Fruit fly (Drosophila melanogaster): ENCODE results near the gene cv-c.
A peak's percentile ranks its signal among the peaks of the same experiment; 100 is the strongest.

Gene cv-c

dm6 chr3R:14473574-14473973 is 7.9 kb downstream of the cv-c start (continued):
- TF ChIP-seq fd85E (GFP tag; optimal IDR thresholded peaks at IDR 0.05) (no peak), CG6163 (GFP tag; IDR thresholded peaks at IDR 0.05) (peak; percentile 89), CG7368 (GFP tag; optimal IDR thresholded peaks at IDR 0.05) (peak; percentile 37), CG34406 (GFP tag; optimal IDR thresholded peaks at IDR 0.05) (peak; percentile 49), topi (GFP tag; optimal IDR thresholded peaks at IDR 0.05) (peak; percentile 66), ss (GFP tag; optimal IDR thresholded peaks at IDR 0.05) (no peak), Eip78C (GFP tag) (peak; percentile 92), net (GFP tag; optimal IDR thresholded peaks at IDR 0.05) (peak; percentile 67), CG11294 (GFP tag; IDR thresholded peaks at IDR 0.05) (peak; percentile 76), fkh (GFP tag; optimal IDR thresholded peaks at IDR 0.05) (peak; percentile 25), cyc (GFP tag; optimal IDR thresholded peaks at IDR 0.05) (peak; percentile 39), CG9139 (GFP tag; optimal IDR thresholded peaks at IDR 0.05) (no peak), Hr4 (GFP tag; optimal IDR thresholded peaks at IDR 0.05) (peak; percentile 63), CG11762 (GFP tag; optimal IDR thresholded peaks at IDR 0.05; ENCODE audit: insufficient read depth) (peak; percentile 62), vri (GFP tag; optimal IDR thresholded peaks at IDR 0.05) (peak; percentile 26), CG4318 (GFP tag; optimal IDR thresholded peaks at IDR 0.05) (peak; percentile 59), Hr39 (GFP tag; optimal IDR thresholded peaks at IDR 0.05) (peak; percentile 60), lz (GFP tag; optimal IDR thresholded peaks at IDR 0.05) (peak; percentile 32), CG8119 (GFP tag; IDR thresholded peaks at IDR 0.05) (peak; percentile 65), acj6 (GFP tag; optimal IDR thresholded peaks at IDR 0.05) (peak; percentile 72), CG10631 (GFP tag; optimal IDR thresholded peaks at IDR 0.05) (peak; percentile 74), CG1621 (tag; optimal IDR thresholded peaks at IDR 0.05) (peak; percentile 45), CG15336 (GFP tag; IDR thresholded peaks at IDR 0.05) (peak; percentile 83)

- TF ChIP-seq fkh (GFP tag; optimal IDR thresholded peaks at IDR 0.05) = peak; percentile 84
- TF ChIP-seq CG11762 (GFP tag; optimal IDR thresholded peaks at IDR 0.05; ENCODE audit: insufficient read depth) = no peak
Measured at dm6 chr3R:14472580-14473353, 8.7 kb downstream of the cv-c start.

dm6 chr3R:14471426-14471825 is 10.1 kb downstream of the cv-c start:
- TF ChIP-seq acj6 (GFP tag; optimal IDR thresholded peaks at IDR 0.05) (no peak), ss (GFP tag; optimal IDR thresholded peaks at IDR 0.05) (peak; percentile 4 to 6), svp (GFP tag) (peak; percentile 90), CG10631 (GFP tag; optimal IDR thresholded peaks at IDR 0.05) (no peak), CG6163 (GFP tag; IDR thresholded peaks at IDR 0.05) (no peak)

- peak; percentile 52 for TF ChIP-seq net (GFP tag; optimal IDR thresholded peaks at IDR 0.05)
- peak; percentile 21 for TF ChIP-seq CG11762 (GFP tag; optimal IDR thresholded peaks at IDR 0.05; ENCODE audit: insufficient read depth)
- TF ChIP-seq ss (GFP tag; optimal IDR thresholded peaks at IDR 0.05) = no peak
- TF ChIP-seq Eip93F (GFP tag; optimal IDR thresholded peaks at IDR 0.05) = no peak
- TF ChIP-seq Sox102F (GFP tag; optimal IDR thresholded peaks at IDR 0.05) = no peak
- TF ChIP-seq salr (GFP tag; optimal IDR thresholded peaks at IDR 0.05) = peak in 1 of 2 experiments; percentile 78
- TF ChIP-seq acj6 (GFP tag; optimal IDR thresholded peaks at IDR 0.05) = peak; percentile 57
- peak; percentile 48 for TF ChIP-seq esn (GFP tag; optimal IDR thresholded peaks at IDR 0.05)
- peak; percentile 83 for TF ChIP-seq eg (GFP tag; IDR thresholded peaks at IDR 0.05)
- no peak for TF ChIP-seq CG16779 (tag; optimal IDR thresholded peaks at IDR 0.05)
- TF ChIP-seq Smox (GFP tag; optimal IDR thresholded peaks at IDR 0.05) = peak; percentile 25
- peak; percentile 27 for TF ChIP-seq CG31627 (GFP tag; optimal IDR thresholded peaks at IDR 0.05)
- TF ChIP-seq OdsH (GFP tag; optimal IDR thresholded peaks at IDR 0.05) = peak; percentile 69
- TF ChIP-seq fd59A (GFP tag; optimal IDR thresholded peaks at IDR 0.05) = no peak
- TF ChIP-seq topi (GFP tag; optimal IDR thresholded peaks at IDR 0.05) = peak; percentile 31
- no peak for TF ChIP-seq spab (GFP tag; optimal IDR thresholded peaks at IDR 0.05)
- TF ChIP-seq Sox15 (GFP tag; optimal IDR thresholded peaks at IDR 0.05) = peak; percentile 4
- TF ChIP-seq fkh (GFP tag; optimal IDR thresholded peaks at IDR 0.05) = no peak
- peak; percentile 67 for TF ChIP-seq Lpt (GFP tag; optimal IDR thresholded peaks at IDR 0.05)
- TF ChIP-seq CG7368 (GFP tag; optimal IDR thresholded peaks at IDR 0.05) = peak; percentile 21
- TF ChIP-seq Hr39 (GFP tag; optimal IDR thresholded peaks at IDR 0.05) = peak; percentile 31
- TF ChIP-seq Blimp-1 (GFP tag; optimal IDR thresholded peaks at IDR 0.05) = no peak
- peak; percentile 46 for TF ChIP-seq CG3919 (GFP tag; optimal IDR thresholded peaks at IDR 0.05)
- peak; percentile 76 for TF ChIP-seq achi (GFP tag; optimal IDR thresholded peaks at IDR 0.05)
- peak; percentile 83 for TF ChIP-seq CG4318 (GFP tag; optimal IDR thresholded peaks at IDR 0.05)
- no peak for TF ChIP-seq CG8632 (GFP tag; optimal IDR thresholded peaks at IDR 0.05)
- TF ChIP-seq CG1621 (tag; optimal IDR thresholded peaks at IDR 0.05) = peak; percentile 6
- TF ChIP-seq pdm3 (GFP tag; optimal IDR thresholded peaks at IDR 0.05) = peak; percentile 63
- TF ChIP-seq fd85E (GFP tag; optimal IDR thresholded peaks at IDR 0.05) = no peak
- no peak for TF ChIP-seq CG11902 (GFP tag; optimal IDR thresholded peaks at IDR 0.05)
Measured at dm6 chr3R:14470630-14471029, 10.9 kb downstream of the cv-c start.

Measured in whole organism, prepupa.